Worm (Caenorhabditis elegans) whole organism, L4 larva: Measurements from ENCODE around the gene pst-2.

Experiments used
- Y5F2A.4 ChIP-seq: fragments of 200-800 bp; sonication (Bioruptor generic); optimal IDR thresholded peaks from 2 replicates; lab custom pipeline; 2018; ENCODE audit warnings: mild to moderate bottlenecking, missing genetic modification characterization, missing compliant biosample characterization
- aly-2 ChIP-seq: sonication (generic microtip); optimal IDR thresholded peaks from 2 replicates; lab custom pipeline; 2018; ENCODE audit warnings: missing biosample characterization, missing genetic modification characterization
- ceh-32 ChIP-seq: sonication (generic microtip); optimal IDR thresholded peaks from 2 replicates; lab custom pipeline; 2016; ENCODE audit warnings: mild to moderate bottlenecking, missing genetic modification characterization, missing compliant biosample characterization; ENCODE audit not compliant: poor library complexity
- dmd-9 ChIP-seq: fragments of 200-800 bp; sonication (Bioruptor generic); IDR thresholded peaks from 2 replicates; pipeline ENCODE4 v1.3.6; 2022; ENCODE audit warnings: missing genetic modification reagents, missing genetic modification characterization, missing compliant biosample characterization
- dpl-1 ChIP-seq: fragments of 150-350 bp; optimal IDR thresholded peaks from 2 replicates; lab custom pipeline; 2014; ENCODE audit warnings: missing biosample characterization, missing genetic modification reagents, missing genetic modification characterization
- jun-1 ChIP-seq: fragments of 150-350 bp; optimal IDR thresholded peaks from 2 replicates; lab custom pipeline; 2014; ENCODE audit warnings: missing biosample characterization, missing genetic modification reagents, missing genetic modification characterization
- lin-1 ChIP-seq: fragments of 200-800 bp; sonication (Bioruptor generic); IDR thresholded peaks from 2 replicates; pipeline ENCODE4 v1.3.6; 2022; ENCODE audit warnings: missing genetic modification reagents, missing genetic modification characterization, missing compliant biosample characterization
- mdl-1 ChIP-seq, 2 experiments: fragments of 150-350 bp in 1 of 2; sonication (generic microtip) in 1 of 2; optimal IDR thresholded peaks; 2 replicates each; lab custom pipeline; 2014 to 2017; ENCODE audit warnings: missing biosample characterization in 2 of 2, missing genetic modification characterization in 2 of 2
- nhr-6 ChIP-seq: fragments of 150-350 bp; optimal IDR thresholded peaks from 2 replicates; lab custom pipeline; 2014; ENCODE audit warnings: missing biosample characterization, missing genetic modification characterization
- nhr-76 ChIP-seq: fragments of 150-350 bp; optimal IDR thresholded peaks from 2 replicates; lab custom pipeline; 2014; ENCODE audit warnings: missing biosample characterization, missing genetic modification characterization
- rbr-2 ChIP-seq: sonication (generic microtip); optimal IDR thresholded peaks from 2 replicates; lab custom pipeline; 2016; ENCODE audit warnings: missing genotype, missing genetic modification characterization, missing compliant biosample characterization
- snpc-4 ChIP-seq: fragments of 150-350 bp; optimal IDR thresholded peaks from 2 replicates; lab custom pipeline; 2014; ENCODE audit warnings: missing biosample characterization, missing genetic modification characterization
- vab-7 ChIP-seq: fragments of 200-800 bp; sonication (Bioruptor generic); IDR thresholded peaks from 2 replicates; pipeline ENCODE4 v1.3.6; 2022; ENCODE audit warnings: missing genetic modification reagents, missing genetic modification characterization, missing compliant biosample characterization
- zag-1 ChIP-seq: fragments of 150-350 bp; optimal IDR thresholded peaks from 2 replicates; lab custom pipeline; 2014; ENCODE audit warnings: missing biosample characterization, missing genetic modification characterization

DNA sequence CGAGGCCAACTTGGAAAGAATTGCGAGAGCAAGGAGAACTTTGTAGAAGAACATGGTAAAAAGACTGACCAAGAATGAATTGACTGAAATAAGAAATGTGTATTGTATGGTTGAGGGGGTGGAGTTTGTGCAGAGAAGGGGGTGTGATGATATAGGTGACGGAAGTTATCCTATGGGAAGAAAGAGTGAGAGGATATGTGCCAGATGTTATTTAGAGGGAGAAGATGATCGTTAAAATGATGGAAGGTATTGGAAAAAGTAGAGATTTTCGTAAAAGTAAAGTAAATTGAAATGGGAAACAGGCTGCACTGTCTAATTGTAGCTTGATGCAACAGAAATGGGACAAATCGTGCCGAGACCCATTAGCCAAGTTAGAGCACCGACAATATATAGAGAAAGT is 23.3 kb upstream of the pst-2 start, which contains the start of gene sdz-21:
- no peak for TF ChIP-seq nhr-6 (tag; lab: Kevin White, UChicago)
- TF ChIP-seq lin-1 (GFP tag; lab: Robert Waterston, UW) = no peak
- no peak for TF ChIP-seq dpl-1
- TF ChIP-seq aly-2 = no peak
- TF ChIP-seq jun-1 (tag; lab: Kevin White, UChicago) = no peak
- no peak for TF ChIP-seq vab-7 (GFP tag; lab: Robert Waterston, UW)
- TF ChIP-seq snpc-4 (tag; lab: Kevin White, UChicago) = no peak
- no peak for TF ChIP-seq mdl-1 (tag; optimal IDR thresholded peaks at IDR 0.05; lab: Kevin White, UChicago)
- TF ChIP-seq dmd-9 (GFP tag; lab: Robert Waterston, UW) = no peak
- no peak for TF ChIP-seq ceh-32 (tag; lab: Kevin White, UChicago)
- TF ChIP-seq rbr-2 (tag; lab: Kevin White, UChicago) = no peak
- no peak for TF ChIP-seq zag-1 (tag; lab: Kevin White, UChicago)
- no peak for TF ChIP-seq nhr-76
- no peak for TF ChIP-seq Y5F2A.4 (GFP tag; lab: Kevin White, UChicago)
